Fruit fly (Drosophila melanogaster) whole organism, embryonic: ENCODE measurements around the gene Dok.

Experiments used
- Asciz ChIP-seq: fragments of 200-800 bp; sonication (Bioruptor generic); optimal IDR thresholded peaks from 2 replicates; lab custom pipeline; 2017; ENCODE audit warnings: missing biosample characterization, mild to moderate bottlenecking, missing genetic modification characterization, missing genetic modification reagents
- Atf3 ChIP-seq: fragments of 200-800 bp; sonication (Bioruptor generic); optimal IDR thresholded peaks from 3 replicates; lab custom pipeline; 2016; ENCODE audit warnings: missing biosample characterization, missing genetic modification characterization
- CG10321 ChIP-seq: fragments of 200-800 bp; sonication (Bioruptor generic); IDR thresholded peaks from 2 replicates; pipeline ENCODE4 v1.3.6; 2022; ENCODE audit warnings: missing biosample characterization, missing genetic modification characterization
- CG10366 ChIP-seq: fragments of 200-800 bp; sonication (Bioruptor generic); IDR thresholded peaks from 2 replicates; pipeline ENCODE4 v1.3.6; 2022; ENCODE audit warnings: missing biosample characterization, missing genetic modification characterization
- CG12299 ChIP-seq: fragments of 200-800 bp; sonication (Bioruptor generic); optimal IDR thresholded peaks from 2 replicates; lab custom pipeline; 2018; ENCODE audit warnings: missing biosample characterization, mild to moderate bottlenecking, missing genetic modification characterization
- CG12659 ChIP-seq: fragments of 200-800 bp; sonication (Bioruptor generic); optimal IDR thresholded peaks from 3 replicates; lab custom pipeline; 2017; ENCODE audit warnings: mild to moderate bottlenecking, missing biosample characterization, missing genetic modification reagents, missing genetic modification characterization
- CG13287 ChIP-seq: fragments of 200-800 bp; sonication (Bioruptor generic); IDR thresholded peaks from 2 replicates; pipeline ENCODE4 v1.3.6; 2022; ENCODE audit warnings: missing biosample characterization, missing genetic modification characterization; ENCODE audit not compliant: partially characterized antibody
- CG16815 ChIP-seq: fragments of 200-800 bp; sonication (Bioruptor generic); optimal IDR thresholded peaks from 3 replicates; lab custom pipeline; 2017; ENCODE audit warnings: missing biosample characterization, mild to moderate bottlenecking, missing genetic modification characterization
- CG17328 ChIP-seq: fragments of 200-800 bp; sonication (Bioruptor generic); IDR thresholded peaks from 2 replicates; pipeline ENCODE4 v1.3.6; 2022; ENCODE audit warnings: missing biosample characterization, missing genetic modification characterization
- CG17829 ChIP-seq: fragments of 200-800 bp; optimal IDR thresholded peaks from 2 replicates; lab custom pipeline; 2019; ENCODE audit warnings: missing biosample characterization, mild to moderate bottlenecking, missing genetic modification characterization, moderate library complexity
- CG2875 ChIP-seq: fragments of 200-800 bp; sonication (Bioruptor generic); optimal IDR thresholded peaks from 2 replicates; lab custom pipeline; 2017; ENCODE audit warnings: missing biosample characterization, mild to moderate bottlenecking, missing genetic modification characterization, missing genetic modification reagents
- CG32767 ChIP-seq: fragments of 200-800 bp; sonication (Bioruptor generic); IDR thresholded peaks from 2 replicates; pipeline ENCODE4 v1.3.6; 2022; ENCODE audit warnings: missing biosample characterization, missing genetic modification characterization
- CG34224 ChIP-seq: fragments of 200-800 bp; sonication (Bioruptor generic); IDR thresholded peaks from 3 replicates; pipeline ENCODE4 v1.3.6; 2022; ENCODE audit warnings: missing biosample characterization, missing genetic modification characterization; ENCODE audit not compliant: partially characterized antibody
- CG4360 ChIP-seq: fragments of 200-800 bp; sonication (Bioruptor generic); IDR thresholded peaks from 2 replicates; pipeline ENCODE4 v1.3.6; 2022; ENCODE audit warnings: missing biosample characterization, missing genetic modification characterization
- CG4424 ChIP-seq: fragments of 200-800 bp; sonication (Bioruptor generic); optimal IDR thresholded peaks from 3 replicates; lab custom pipeline; 2016; ENCODE audit warnings: missing biosample characterization, missing genetic modification characterization
- CG6272 ChIP-seq: fragments of 200-800 bp; sonication (Bioruptor generic); IDR thresholded peaks from 2 replicates; pipeline ENCODE4 v1.3.6; 2022; ENCODE audit warnings: missing biosample characterization, missing genetic modification characterization
- CG8765 ChIP-seq: fragments of 200-800 bp; sonication (Bioruptor generic); IDR thresholded peaks from 2 replicates; pipeline ENCODE4 v1.3.6; 2022; ENCODE audit warnings: missing biosample characterization, missing genetic modification characterization
- Dll ChIP-seq: fragments of 200-800 bp; sonication (Bioruptor generic); IDR thresholded peaks from 4 replicates; pipeline ENCODE4 v1.3.6; 2022; ENCODE audit warnings: missing biosample characterization, missing genetic modification characterization; ENCODE audit not compliant: partially characterized antibody
- Elba2 ChIP-seq: fragments of 200-800 bp; sonication (Bioruptor generic); optimal IDR thresholded peaks from 3 replicates; lab custom pipeline; 2016; ENCODE audit warnings: missing biosample characterization, missing genetic modification characterization
- H2.0 ChIP-seq: fragments of 200-800 bp; sonication (Bioruptor generic); IDR thresholded peaks from 2 replicates; pipeline ENCODE4 v1.3.6; 2022; ENCODE audit warnings: missing biosample characterization, missing genetic modification characterization
- HLHmδ ChIP-seq: fragments of 200-800 bp; sonication (Bioruptor generic); optimal IDR thresholded peaks from 2 replicates; lab custom pipeline; 2018; ENCODE audit warnings: missing biosample characterization, mild to moderate bottlenecking, missing genetic modification characterization, moderate library complexity
- Hr51 ChIP-seq, 2 experiments: fragments of 200-800 bp; sonication (Bioruptor generic); optimal IDR thresholded peaks; 2 replicates in 1 of 2; 3 replicates in 1 of 2; lab custom pipeline; 2016 to 2018; ENCODE audit warnings: missing biosample characterization in 2 of 2, missing genetic modification characterization in 2 of 2, mild to moderate bottlenecking in 1 of 2, moderate library complexity in 1 of 2
- MBD-R2 ChIP-seq: fragments of 200-800 bp; sonication (Bioruptor generic); IDR thresholded peaks from 2 replicates; pipeline ENCODE4 v1.3.6; 2022; ENCODE audit warnings: missing biosample characterization, missing genetic modification characterization
- MESR4 ChIP-seq: fragments of 200-800 bp; sonication (Bioruptor generic); optimal IDR thresholded peaks from 2 replicates; lab custom pipeline; 2018; ENCODE audit warnings: missing biosample characterization, mild to moderate bottlenecking, missing genetic modification characterization, moderate library complexity
- Nf-YC ChIP-seq: fragments of 200-800 bp; optimal IDR thresholded peaks from 3 replicates; lab custom pipeline; 2019; ENCODE audit warnings: missing biosample characterization, mild to moderate bottlenecking, missing genetic modification characterization, moderate library complexity
- Opbp ChIP-seq: fragments of 200-800 bp; sonication (Bioruptor generic); IDR thresholded peaks from 3 replicates; pipeline ENCODE4 v1.3.6; 2022; ENCODE audit warnings: missing biosample characterization, missing genetic modification characterization; ENCODE audit not compliant: partially characterized antibody
- bcd ChIP-seq: fragments of 200-800 bp; sonication (Bioruptor generic); optimal IDR thresholded peaks from 2 replicates; lab custom pipeline; 2017; ENCODE audit warnings: missing biosample characterization, mild to moderate bottlenecking, missing genetic modification characterization
- dimm ChIP-seq: fragments of 200-800 bp; sonication (Bioruptor generic); IDR thresholded peaks from 2 replicates; pipeline ENCODE4 v1.3.6; 2022; ENCODE audit warnings: missing biosample characterization, missing genetic modification characterization
- ewg ChIP-seq: fragments of 200-800 bp; sonication (Bioruptor generic); optimal IDR thresholded peaks from 3 replicates; lab custom pipeline; 2017; ENCODE audit warnings: mild to moderate bottlenecking, missing biosample characterization, missing genetic modification reagents, missing genetic modification characterization
- fu2 ChIP-seq: fragments of 200-800 bp; sonication (Bioruptor generic); optimal IDR thresholded peaks from 2 replicates; lab custom pipeline; 2016; ENCODE audit warnings: missing biosample characterization, missing genetic modification characterization
- gcm ChIP-seq: fragments of 200-800 bp; sonication (Bioruptor generic); optimal IDR thresholded peaks from 2 replicates; lab custom pipeline; 2019; ENCODE audit warnings: missing biosample characterization, mild to moderate bottlenecking, missing genetic modification characterization, moderate library complexity
- kay ChIP-seq: fragments of 200-800 bp; sonication (Bioruptor generic); optimal IDR thresholded peaks from 2 replicates; lab custom pipeline; 2016; ENCODE audit warnings: missing biosample characterization, missing genetic modification characterization
- knrl ChIP-seq: fragments of 200-800 bp; sonication (Bioruptor generic); IDR thresholded peaks from 3 replicates; pipeline ENCODE4 v1.3.6; 2022; ENCODE audit warnings: missing biosample characterization, missing genetic modification characterization; ENCODE audit not compliant: partially characterized antibody
- lab ChIP-seq: fragments of 200-800 bp; sonication (Bioruptor generic); optimal IDR thresholded peaks from 3 replicates; lab custom pipeline; 2017; ENCODE audit warnings: missing biosample characterization, missing genetic modification characterization, mild to moderate bottlenecking, moderate library complexity, missing genetic modification reagents
- nau ChIP-seq: fragments of 200-800 bp; sonication (Bioruptor generic); optimal IDR thresholded peaks from 3 replicates; lab custom pipeline; 2017; ENCODE audit warnings: missing biosample characterization, mild to moderate bottlenecking, missing genetic modification characterization, missing genetic modification reagents
- nerfin-1 ChIP-seq: fragments of 200-800 bp; sonication (Bioruptor generic); optimal IDR thresholded peaks from 3 replicates; lab custom pipeline; 2019; ENCODE audit warnings: missing biosample characterization, mild to moderate bottlenecking, missing genetic modification characterization, moderate library complexity
- nom ChIP-seq: fragments of 200-800 bp; sonication (Bioruptor generic); optimal IDR thresholded peaks from 2 replicates; lab custom pipeline; 2017; ENCODE audit warnings: missing biosample characterization, missing genetic modification characterization, mild to moderate bottlenecking, moderate library complexity, missing genetic modification reagents
- onecut ChIP-seq: fragments of 200-800 bp; sonication (Bioruptor generic); IDR thresholded peaks from 2 replicates; pipeline ENCODE4 v1.3.6; 2022; ENCODE audit warnings: missing biosample characterization, missing genetic modification characterization
- psq ChIP-seq: fragments of 200-800 bp; sonication (Bioruptor generic); optimal IDR thresholded peaks from 2 replicates; lab custom pipeline; 2017; ENCODE audit warnings: missing biosample characterization, missing genetic modification characterization
- sim ChIP-seq: fragments of 200-800 bp; sonication (Bioruptor generic); IDR thresholded peaks from 2 replicates; pipeline ENCODE4 v1.3.6; 2022; ENCODE audit warnings: missing biosample characterization, missing genetic modification characterization
- sna ChIP-seq: fragments of 200-800 bp; sonication (Bioruptor generic); IDR thresholded peaks from 2 replicates; pipeline ENCODE4 v1.3.6; 2022; ENCODE audit warnings: missing biosample characterization, missing genetic modification characterization; ENCODE audit not compliant: partially characterized antibody
- sob ChIP-seq: fragments of 200-800 bp; sonication (Bioruptor generic); IDR thresholded peaks from 2 replicates; pipeline ENCODE4 v1.3.6; 2022; ENCODE audit warnings: missing biosample characterization, missing genetic modification characterization
- sqz ChIP-seq: fragments of 200-800 bp; sonication (Bioruptor generic); optimal IDR thresholded peaks from 3 replicates; lab custom pipeline; 2018; ENCODE audit warnings: missing biosample characterization, mild to moderate bottlenecking, missing genetic modification characterization
- ssp ChIP-seq: fragments of 200-800 bp; sonication (Bioruptor generic); IDR thresholded peaks from 2 replicates; pipeline ENCODE4 v1.3.6; 2022; ENCODE audit warnings: missing biosample characterization, missing genetic modification characterization
- stwl ChIP-seq: fragments of 200-800 bp; sonication (Bioruptor generic); optimal IDR thresholded peaks from 3 replicates; lab custom pipeline; 2018; ENCODE audit warnings: missing biosample characterization, mild to moderate bottlenecking, missing genetic modification characterization, moderate library complexity
- toy ChIP-seq: fragments of 200-800 bp; sonication (Bioruptor generic); IDR thresholded peaks from 2 replicates; pipeline ENCODE4 v1.3.6; 2022; ENCODE audit warnings: missing biosample characterization, missing genetic modification characterization
- trem ChIP-seq: fragments of 200-800 bp; optimal IDR thresholded peaks from 3 replicates; lab custom pipeline; 2019; ENCODE audit warnings: missing biosample characterization, mild to moderate bottlenecking, missing genetic modification characterization, moderate library complexity

Dok gene

dm6 chrX:7323649-7324511, at the start of gene Dok, which contains the start of gene Atg5 (continued):
- no peak for TF ChIP-seq CG2875 (GFP tag; lab: Kevin White, UChicago)
- TF ChIP-seq kay = no peak
- TF ChIP-seq nom = peak; percentile 17
- TF ChIP-seq CG10321 (GFP tag; lab: Robert Waterston, UW) = no peak
- peak; percentile 38 for TF ChIP-seq Asciz (GFP tag; lab: Kevin White, UChicago)
- peak; percentile 14 for TF ChIP-seq ewg
- peak; percentile 60 for TF ChIP-seq Opbp
- TF ChIP-seq CG32767 = no peak
- no peak for TF ChIP-seq CG8765 (GFP tag; lab: Robert Waterston, UW)
- peak; percentile 63 for TF ChIP-seq MBD-R2
- peak; percentile 95 for TF ChIP-seq CG4360
- no peak for TF ChIP-seq nau
- TF ChIP-seq CG17829 (tag; lab: Kevin White, UChicago) = peak; percentile 53
- TF ChIP-seq knrl (GFP tag; lab: Robert Waterston, UW) = peak; percentile 69
- TF ChIP-seq fu2 = peak; percentile 0
- peak; percentile 19 for TF ChIP-seq bcd (GFP tag; lab: Kevin White, UChicago)
- TF ChIP-seq CG6272 (GFP tag; lab: Robert Waterston, UW) = peak; percentile 49; the same call in 1 of the 2 replicates
- TF ChIP-seq ssp (GFP tag; lab: Robert Waterston, UW) = peak; percentile 38; the same call in 1 of the 2 replicates
- TF ChIP-seq Hr51 (GFP tag; optimal IDR thresholded peaks at IDR 0.05; lab: Kevin White, UChicago) = peak in 1 of 2 experiments; percentile 20
- no peak for TF ChIP-seq toy (GFP tag; lab: Robert Waterston, UW)
- peak; percentile 83 for TF ChIP-seq MESR4 (GFP tag; lab: Kevin White, UChicago)
- TF ChIP-seq psq (GFP tag; lab: Kevin White, UChicago) = no peak
- TF ChIP-seq CG10366 = peak; percentile 14; the same call in 1 of the 2 replicates
- TF ChIP-seq Atf3 (GFP tag; lab: Kevin White, UChicago) = no peak
- no peak for TF ChIP-seq sim (GFP tag; lab: Robert Waterston, UW)
- no peak for TF ChIP-seq HLHmδ (GFP tag; lab: Kevin White, UChicago)
- TF ChIP-seq trem (tag; lab: Kevin White, UChicago) = peak; percentile 54
- no peak for TF ChIP-seq CG16815
- TF ChIP-seq Elba2 (GFP tag; lab: Kevin White, UChicago) = peak; percentile 91
- TF ChIP-seq nerfin-1 = no peak
- peak; percentile 31 for TF ChIP-seq lab (GFP tag; lab: Kevin White, UChicago)
- peak; percentile 67 for TF ChIP-seq Dll
- TF ChIP-seq CG34224 = peak; percentile 39; the same call in 2 of the 3 replicates
- peak; percentile 26 for TF ChIP-seq CG4424 (GFP tag; lab: Kevin White, UChicago)
- TF ChIP-seq stwl (tag; lab: Kevin White, UChicago) = peak; percentile 78
- no peak for TF ChIP-seq H2.0
- TF ChIP-seq CG12659 = peak; percentile 39
- peak; percentile 34; the same call in 1 of the 2 replicates for TF ChIP-seq sna (GFP tag; lab: Robert Waterston, UW)
- peak; percentile 44 for TF ChIP-seq Nf-YC
- TF ChIP-seq CG12299 (tag; lab: Kevin White, UChicago) = no peak
- TF ChIP-seq sqz = peak; percentile 24
- peak; percentile 51; the same call in 1 of the 2 replicates for TF ChIP-seq sob
- no peak for TF ChIP-seq gcm (GFP tag; lab: Kevin White, UChicago)
- TF ChIP-seq onecut (GFP tag; lab: Robert Waterston, UW) = no peak
- peak; percentile 32; the same call in 1 of the 2 replicates for TF ChIP-seq CG17328 (GFP tag; lab: Robert Waterston, UW)
- peak; percentile 68 for TF ChIP-seq CG13287
- no peak for TF ChIP-seq dimm (GFP tag; lab: Robert Waterston, UW)
